Worm (Caenorhabditis elegans): ENCODE results near the gene VB0395L.1.

The VB0395L.1 gene

ce11 chrX:16046379-16046778 is 29.6 kb upstream of the VB0395L.1 start:
- TF ChIP-seq daf-16 (GFP tag; optimal IDR thresholded peaks at IDR 0.05) (no peak), daf-16 (tag; optimal IDR thresholded peaks at IDR 0.05) (no peak), unc-62 (GFP tag; optimal IDR thresholded peaks at IDR 0.05 in 1 of 2) (peak in 1 of 2 experiments; percentile 85), unc-62 (tag; optimal IDR thresholded peaks at IDR 0.05) (no peak), pha-4 (GFP tag; IDR thresholded peaks at IDR 0.05) (no peak), pha-4 (tag; optimal IDR thresholded peaks at IDR 0.05) (no peak), aha-1 (tag) (peak; percentile 98)

- peak; percentile 63 for TF ChIP-seq set-16 (GFP tag; IDR thresholded peaks at IDR 0.05)
- no peak for TF ChIP-seq zag-1 (tag; optimal IDR thresholded peaks at IDR 0.05)
- TF ChIP-seq unc-62 (GFP tag; optimal IDR thresholded peaks at IDR 0.05 in 1 of 2), result peak in 1 of 2 experiments; percentile 48
- TF ChIP-seq unc-62 (tag; optimal IDR thresholded peaks at IDR 0.05), result no peak
These were observed 27.5 kb upstream of the VB0395L.1 start for ce11 chrX:16044325-16044724.

- peak; percentile 37; the same call in 1 of the 2 replicates for TF ChIP-seq tra-1 (GFP tag; IDR thresholded peaks at IDR 0.05)
- 0 out of 2 replicates have a peak, but pooled peaks have one; percentile 54 for TF ChIP-seq snpc-1.2 (GFP tag; IDR thresholded peaks at IDR 0.05)
- no peak for TF ChIP-seq ceh-62 (tag; optimal IDR thresholded peaks at IDR 0.05)
- TF ChIP-seq T20F7.1 (GFP tag; optimal IDR thresholded peaks at IDR 0.05), result no peak
- TF ChIP-seq spr-1 (tag; optimal IDR thresholded peaks at IDR 0.05), result no peak
- TF ChIP-seq dmd-6 (GFP tag; IDR thresholded peaks at IDR 0.05), result peak; percentile 41; the same call in 1 of the 2 replicates
- peak; percentile 44; the same call in 1 of the 2 replicates for TF ChIP-seq nhr-41 (GFP tag; IDR thresholded peaks at IDR 0.05)
- peak; percentile 29 for TF ChIP-seq dve-1 (tag; optimal IDR thresholded peaks at IDR 0.05; ENCODE audit: insufficient read depth)
- no peak for TF ChIP-seq daf-16 (GFP tag; optimal IDR thresholded peaks at IDR 0.05)
- TF ChIP-seq daf-16 (tag; optimal IDR thresholded peaks at IDR 0.05), result peak; percentile 56
- 0 out of 2 replicates have a peak, but pooled peaks have one; percentile 48 for TF ChIP-seq php-3 (GFP tag; IDR thresholded peaks at IDR 0.05)
These were observed 25.7 kb upstream of the VB0395L.1 start for ce11 chrX:16042480-16042879.

- TF ChIP-seq mdl-1 (tag; optimal IDR thresholded peaks at IDR 0.05), result peak in 1 of 2 experiments; percentile 34
- TF ChIP-seq dve-1 (tag; optimal IDR thresholded peaks at IDR 0.05; ENCODE audit: insufficient read depth), result peak; percentile 19
- TF ChIP-seq daf-12 (tag; optimal IDR thresholded peaks at IDR 0.05), result no peak
- TF ChIP-seq dmd-6 (GFP tag; IDR thresholded peaks at IDR 0.05), result 0 out of 2 replicates have a peak, but pooled peaks have one; percentile 16
- no peak for TF ChIP-seq dmd-9 (GFP tag; IDR thresholded peaks at IDR 0.05)
- peak; percentile 95 for TF ChIP-seq nhr-28 (tag; optimal IDR thresholded peaks at IDR 0.05)
- no peak for TF ChIP-seq egl-43 (GFP tag; IDR thresholded peaks at IDR 0.05)
- TF ChIP-seq hlh-11 (tag; optimal IDR thresholded peaks at IDR 0.05), result peak; percentile 35
- peak; percentile 21 for TF ChIP-seq pqm-1 (tag; optimal IDR thresholded peaks at IDR 0.05)
- TF ChIP-seq daf-16 (GFP tag; optimal IDR thresholded peaks at IDR 0.05), result no peak
- TF ChIP-seq daf-16 (tag; optimal IDR thresholded peaks at IDR 0.05), result peak; percentile 93
- TF ChIP-seq nhr-77 (tag; optimal IDR thresholded peaks at IDR 0.05), result peak; percentile 22
These were observed 25.0 kb upstream of the VB0395L.1 start for ce11 chrX:16041808-16042207.

- TF ChIP-seq saeg-2 (GFP tag; IDR thresholded peaks at IDR 0.05) (no peak), lin-29 (GFP tag; IDR thresholded peaks at IDR 0.05) (no peak), nhr-10 (tag; optimal IDR thresholded peaks at IDR 0.05) (no peak), ama-1 (optimal IDR thresholded peaks at IDR 0.05) (no peak), vab-7 (GFP tag; IDR thresholded peaks at IDR 0.05) (0 out of 2 replicates have a peak, but pooled peaks have one; percentile 29), fkh-10 (GFP tag; optimal IDR thresholded peaks at IDR 0.05) (no peak), egl-27 (tag; optimal IDR thresholded peaks at IDR 0.05) (no peak), lin-1 (GFP tag; IDR thresholded peaks at IDR 0.05) (peak; percentile 24; the same call in 1 of the 2 replicates), ZK546.5 (tag; optimal IDR thresholded peaks at IDR 0.05) (no peak), nhr-76 (tag; optimal IDR thresholded peaks at IDR 0.05) (no peak), set-16 (GFP tag; IDR thresholded peaks at IDR 0.05) (peak; percentile 40; the same call in 1 of the 2 replicates), lim-7 (GFP tag; IDR thresholded peaks at IDR 0.05) (0 out of 2 replicates have a peak, but pooled peaks have one; percentile 33), unc-39 (tag; optimal IDR thresholded peaks at IDR 0.05) (no peak), zfp-2 (tag; optimal IDR thresholded peaks at IDR 0.05) (no peak), zip-2 (tag; optimal IDR thresholded peaks at IDR 0.05) (no peak), unc-130 (GFP tag; optimal IDR thresholded peaks at IDR 0.05) (no peak), madf-5 (GFP tag; IDR thresholded peaks at IDR 0.05) (no peak), daf-8 (GFP tag; IDR thresholded peaks at IDR 0.05) (no peak), zip-11 (GFP tag; IDR thresholded peaks at IDR 0.05) (no peak), mdl-1 (tag; optimal IDR thresholded peaks at IDR 0.05) (peak in 1 of 2 experiments; percentile 69), egl-43 (GFP tag; IDR thresholded peaks at IDR 0.05) (peak; percentile 58), nhr-11 (tag; optimal IDR thresholded peaks at IDR 0.05) (peak; percentile 58)
These were observed 23.5 kb upstream of the VB0395L.1 start, which contains the start of gene B0395.3 for ce11 chrX:16040207-16040716. TSS of gene B0395.3 (minus strand) at chrX:16040257.
